Fruit fly (Drosophila melanogaster): ENCODE results near the gene CG44227.

Gene CG44227

DNA sequence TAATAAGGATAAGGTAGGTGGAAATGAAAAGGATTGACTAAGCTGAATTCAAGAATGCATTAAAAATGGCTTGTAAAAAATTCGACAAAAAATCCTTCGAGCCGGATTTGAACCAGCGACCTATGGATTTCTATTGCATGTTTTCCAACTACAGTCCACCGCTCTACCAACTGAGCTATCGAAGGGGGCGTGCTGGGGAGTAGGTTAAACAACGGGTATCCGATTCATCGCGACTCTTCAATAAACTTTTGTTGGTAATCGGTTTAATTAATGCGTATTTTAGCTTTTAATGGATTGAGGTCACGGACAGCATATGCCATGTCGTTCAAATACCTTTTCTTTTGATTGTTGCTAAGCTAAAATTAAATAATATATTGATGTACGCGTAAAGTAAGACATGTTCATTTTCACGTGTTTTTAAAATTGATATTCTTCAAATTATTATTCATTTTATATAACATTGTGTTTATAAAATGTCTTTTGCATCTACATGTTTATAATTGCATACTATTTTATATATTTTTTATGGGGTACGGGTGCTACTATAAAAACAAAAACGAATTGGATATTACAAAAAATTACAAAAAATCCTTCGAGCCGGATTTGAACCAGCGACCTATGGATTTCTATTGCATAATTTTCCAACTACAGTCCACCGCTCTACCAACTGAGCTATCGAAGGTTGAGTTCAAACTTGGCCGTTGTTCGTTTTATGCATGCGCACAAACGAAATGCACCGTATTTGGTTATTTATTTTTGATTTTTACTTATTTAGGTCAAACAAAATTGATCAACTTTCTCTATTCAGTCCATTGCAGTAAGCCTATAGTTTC, 16.7 kb downstream of the CG44227 start:
- TF ChIP-seq CG32264 (GFP tag; optimal IDR thresholded peaks at IDR 0.05) (no peak), dl (GFP tag; optimal IDR thresholded peaks at IDR 0.05; ENCODE audit: insufficient read depth in 1 of 2, partially characterized antibody in 2 of 2) (peak in 1 of 2 experiments; percentile 4)

dm6 chr3R:8667568-8667967, 17.4 kb downstream of the CG44227 start, which contains the start of gene CG8036:
Gene CG8036, plus strand, starts transcription at chr3R:8667868.
- TF ChIP-seq tai (GFP tag; optimal IDR thresholded peaks at IDR 0.05) (no peak), ey (GFP tag; optimal IDR thresholded peaks at IDR 0.05) (no peak), Abd-B (GFP tag; optimal IDR thresholded peaks at IDR 0.05) (no peak), N (GFP tag; optimal IDR thresholded peaks at IDR 0.05) (no peak), fru (GFP tag; optimal IDR thresholded peaks at IDR 0.05) (no peak), pan (optimal IDR thresholded peaks at IDR 0.05) (no peak), jim (GFP tag; optimal IDR thresholded peaks at IDR 0.05) (no peak), usp (GFP tag; optimal IDR thresholded peaks at IDR 0.05) (no peak), Jra (GFP tag; optimal IDR thresholded peaks at IDR 0.05) (no peak)

- TF ChIP-seq dsf (GFP tag; optimal IDR thresholded peaks at IDR 0.05; ENCODE audit: borderline replicate concordance), result no peak
- TF ChIP-seq brk (GFP tag; optimal IDR thresholded peaks at IDR 0.05), result no peak
- no peak for TF ChIP-seq h (GFP tag; optimal IDR thresholded peaks at IDR 0.05)
- no peak for TF ChIP-seq OdsH (GFP tag; optimal IDR thresholded peaks at IDR 0.05)
Observed at dm6 chr3R:8664699-8665340, 20.2 kb downstream of the CG44227 start.

DNA sequence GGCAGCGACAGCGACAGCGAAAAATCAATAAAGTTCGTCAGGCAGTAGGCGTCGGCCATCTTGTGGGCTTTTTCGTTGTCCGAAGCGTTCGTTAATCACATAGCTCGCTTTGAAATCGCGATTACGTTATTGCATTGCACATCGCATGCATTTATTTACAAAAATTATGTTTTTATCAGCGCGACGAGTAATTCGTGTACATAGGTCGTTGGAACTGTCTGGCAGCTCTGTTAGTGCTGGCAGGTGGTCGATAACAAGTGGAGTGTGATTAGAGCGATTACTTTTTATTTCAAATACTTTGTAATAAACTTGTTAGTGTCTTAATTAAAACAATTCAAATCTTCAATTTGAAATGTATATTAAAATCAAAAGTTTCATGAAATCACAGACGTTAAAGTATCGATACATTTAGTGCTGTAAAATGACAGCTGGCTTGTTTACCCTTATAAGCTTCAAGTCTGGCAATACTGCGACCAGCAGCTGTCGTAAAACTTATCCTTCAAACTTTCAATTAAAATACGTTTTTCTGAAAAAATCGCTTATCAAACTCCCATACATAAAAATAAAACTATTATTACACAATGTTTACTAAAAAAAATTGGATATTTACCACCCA, 21.2 kb downstream of the CG44227 start, which contains the start of gene CG8032:
Gene CG8032, plus strand, starts transcription at position 448 of the 616 bp plus-strand sequence.
- TF ChIP-seq OdsH (GFP tag; optimal IDR thresholded peaks at IDR 0.05) (peak; percentile 24), psq (GFP tag; optimal IDR thresholded peaks at IDR 0.05) (peak; percentile 9), dsf (GFP tag; optimal IDR thresholded peaks at IDR 0.05; ENCODE audit: borderline replicate concordance) (peak; percentile 21), ey (GFP tag; optimal IDR thresholded peaks at IDR 0.05) (peak; percentile 39), GATAd (GFP tag; optimal IDR thresholded peaks at IDR 0.05) (no peak), CG9705 (GFP tag; optimal IDR thresholded peaks at IDR 0.05) (peak; percentile 21), rgr (GFP tag; optimal IDR thresholded peaks at IDR 0.05) (peak; percentile 48), br (GFP tag; optimal IDR thresholded peaks at IDR 0.05) (peak; percentile 52), fru (GFP tag; optimal IDR thresholded peaks at IDR 0.05) (peak; percentile 61), sv (GFP tag; optimal IDR thresholded peaks at IDR 0.05) (peak; percentile 49), sage (GFP tag; optimal IDR thresholded peaks at IDR 0.05) (peak; percentile 40), usp (GFP tag; optimal IDR thresholded peaks at IDR 0.05) (no peak), HLH106 (tag; optimal IDR thresholded peaks at IDR 0.05) (peak; percentile 52), Hnf4 (GFP tag; optimal IDR thresholded peaks at IDR 0.05) (peak; percentile 75), pan (optimal IDR thresholded peaks at IDR 0.05) (no peak), brk (GFP tag; optimal IDR thresholded peaks at IDR 0.05) (peak; percentile 38), foxo (GFP tag; optimal IDR thresholded peaks at IDR 0.05) (peak in 1 of 2 experiments; percentile 72), Sp1 (GFP tag; optimal IDR thresholded peaks at IDR 0.05) (peak; percentile 18), Rel (GFP tag; optimal IDR thresholded peaks at IDR 0.05) (no peak), Rel (tag; optimal IDR thresholded peaks at IDR 0.05) (peak; percentile 44), dmrt93B (GFP tag; optimal IDR thresholded peaks at IDR 0.05) (peak; percentile 8), Myc (optimal IDR thresholded peaks at IDR 0.05) (no peak), lola (GFP tag; optimal IDR thresholded peaks at IDR 0.05) (no peak), h (GFP tag; optimal IDR thresholded peaks at IDR 0.05) (peak; percentile 79), Jra (GFP tag; optimal IDR thresholded peaks at IDR 0.05) (peak; percentile 83), woc (GFP tag; optimal IDR thresholded peaks at IDR 0.05) (peak; percentile 45)
